Worm (Caenorhabditis elegans) whole organism, early embryonic: ENCODE data around the gene ogt-1.

Source experiments
- B0310.2 ChIP-seq: sonication (generic microtip); optimal IDR thresholded peaks from 2 replicates; lab custom pipeline; 2016; ENCODE audit warnings: mild to moderate bottlenecking, missing genetic modification characterization, missing compliant biosample characterization
- F13C5.2 ChIP-seq: sonication (generic microtip); optimal IDR thresholded peaks from 2 replicates; lab custom pipeline; 2017; ENCODE audit warnings: mild to moderate bottlenecking, missing genetic modification characterization, inconsistent platforms, missing compliant biosample characterization
- aly-1 ChIP-seq: sonication (generic microtip); optimal IDR thresholded peaks from 2 replicates; lab custom pipeline; 2016; ENCODE audit warnings: missing genetic modification characterization, missing compliant biosample characterization
- ama-1 ChIP-seq: fragments of 150-350 bp; optimal IDR thresholded peaks from 2 replicates; lab custom pipeline; 2014
- ceh-13 ChIP-seq: fragments of 200-800 bp; sonication (Bioruptor generic); optimal IDR thresholded peaks from 2 replicates; lab custom pipeline; 2018; ENCODE audit warnings: mild to moderate bottlenecking, missing genetic modification characterization, missing compliant biosample characterization
- ceh-36 ChIP-seq: sonication (generic microtip); optimal IDR thresholded peaks from 2 replicates; lab custom pipeline; 2016; ENCODE audit warnings: missing genetic modification characterization, inconsistent platforms, missing compliant biosample characterization
- ets-7 ChIP-seq: sonication (generic microtip); optimal IDR thresholded peaks from 2 replicates; lab custom pipeline; 2016; ENCODE audit warnings: missing genotype, missing genetic modification characterization, missing compliant biosample characterization
- flt-1 ChIP-seq: fragments of 200-800 bp; sonication (Bioruptor generic); IDR thresholded peaks from 2 replicates; pipeline ENCODE4 v1.3.6; 2022; ENCODE audit warnings: missing genetic modification characterization, missing compliant biosample characterization
- hmbx-1 ChIP-seq: sonication (generic microtip); optimal IDR thresholded peaks from 2 replicates; lab custom pipeline; 2016; ENCODE audit warnings: mild to moderate bottlenecking, missing genetic modification characterization, missing compliant biosample characterization
- hmg-4 ChIP-seq: fragments of 200-800 bp; sonication (Bioruptor generic); optimal IDR thresholded peaks from 2 replicates; lab custom pipeline; 2018; ENCODE audit warnings: mild to moderate bottlenecking, missing genetic modification characterization, missing compliant biosample characterization
- hnd-1 ChIP-seq: sonication (generic microtip); optimal IDR thresholded peaks from 2 replicates; lab custom pipeline; 2016; ENCODE audit warnings: missing genetic modification characterization, missing compliant biosample characterization
- pes-1 ChIP-seq: fragments of 200-800 bp; sonication (Bioruptor generic); IDR thresholded peaks from 2 replicates; pipeline ENCODE4 v1.3.6; 2022; ENCODE audit warnings: missing genetic modification reagents, missing genetic modification characterization, missing compliant biosample characterization
- scrt-1 ChIP-seq: fragments of 200-800 bp; sonication (Bioruptor generic); IDR thresholded peaks from 2 replicates; pipeline ENCODE4 v1.3.6; 2022; ENCODE audit warnings: missing genetic modification characterization, missing compliant biosample characterization
- sea-1 ChIP-seq: fragments of 200-800 bp; sonication (Bioruptor generic); conservative IDR thresholded peaks from 2 replicates; pipeline ENCODE4 v1.3.6; 2022; ENCODE audit warnings: missing genetic modification characterization, missing compliant biosample characterization
- tbx-11 ChIP-seq: fragments of 200-800 bp; sonication (Bioruptor generic); IDR thresholded peaks from 2 replicates; pipeline ENCODE4 v1.3.6; 2022; ENCODE audit warnings: missing genetic modification characterization, missing compliant biosample characterization
- tbx-37 ChIP-seq: fragments of 200-800 bp; sonication (Bioruptor generic); conservative IDR thresholded peaks from 2 replicates; pipeline ENCODE4 v1.3.6; 2022; ENCODE audit warnings: missing genetic modification reagents, missing genetic modification characterization, missing compliant biosample characterization
- tra-4 ChIP-seq: sonication (generic microtip); optimal IDR thresholded peaks from 2 replicates; lab custom pipeline; 2017; ENCODE audit warnings: missing genetic modification characterization, missing compliant biosample characterization

ogt-1 gene

ce11 chrIII:7153747-7154238 lies at the start of gene ogt-1:
Gene ogt-1, minus strand, starts transcription at chrIII:7153797.
- no peak for TF ChIP-seq flt-1 (GFP tag; lab: Robert Waterston, UW)
- no peak for TF ChIP-seq ama-1 (lab: Kevin White, UChicago)
- TF ChIP-seq B0310.2 (tag; lab: Kevin White, UChicago) = no peak
- TF ChIP-seq scrt-1 = no peak
- TF ChIP-seq tra-4 (tag; lab: Kevin White, UChicago) = no peak
- no peak for TF ChIP-seq sea-1
- no peak for TF ChIP-seq aly-1 (tag; lab: Kevin White, UChicago)
- TF ChIP-seq F13C5.2 (tag; lab: Kevin White, UChicago) = peak; percentile 32
- TF ChIP-seq ceh-13 (GFP tag; lab: Kevin White, UChicago) = no peak
- no peak for TF ChIP-seq ceh-36 (tag; lab: Kevin White, UChicago)
- no peak for TF ChIP-seq ets-7 (tag; lab: Kevin White, UChicago)
- no peak for TF ChIP-seq tbx-11 (GFP tag; lab: Robert Waterston, UW)
- TF ChIP-seq tbx-37 (GFP tag; lab: Robert Waterston, UW) = no peak
- peak; percentile 25 for TF ChIP-seq hmg-4 (GFP tag; lab: Kevin White, UChicago)
- no peak for TF ChIP-seq hnd-1 (tag; lab: Kevin White, UChicago)
- TF ChIP-seq pes-1 (GFP tag; lab: Robert Waterston, UW) = no peak
- no peak for TF ChIP-seq hmbx-1 (tag; lab: Kevin White, UChicago)

ce11 chrIII:7203130-7203775 lies 49.7 kb upstream of the ogt-1 start:
- TF ChIP-seq aly-1 (tag; lab: Kevin White, UChicago) (no peak), hmg-4 (GFP tag; lab: Kevin White, UChicago) (no peak), F13C5.2 (tag; lab: Kevin White, UChicago) (no peak), tbx-11 (GFP tag; lab: Robert Waterston, UW) (no peak), sea-1 (no peak), tra-4 (tag; lab: Kevin White, UChicago) (no peak), ets-7 (tag; lab: Kevin White, UChicago) (no peak), pes-1 (GFP tag; lab: Robert Waterston, UW) (no peak), ceh-36 (tag; lab: Kevin White, UChicago) (no peak), ceh-13 (GFP tag; lab: Kevin White, UChicago) (no peak), tbx-37 (GFP tag; lab: Robert Waterston, UW) (no peak), flt-1 (GFP tag; lab: Robert Waterston, UW) (no peak), ama-1 (lab: Kevin White, UChicago) (no peak), hnd-1 (tag; lab: Kevin White, UChicago) (no peak), B0310.2 (tag; lab: Kevin White, UChicago) (no peak), scrt-1 (no peak), hmbx-1 (tag; lab: Kevin White, UChicago) (no peak)

ce11 chrIII:7201378-7202256 lies 48.0 kb upstream of the ogt-1 start, which contains the start of gene dpy-31:
Gene dpy-31, plus strand, starts transcription at chrIII:7202206.
- no peak for TF ChIP-seq hmbx-1 (tag; lab: Kevin White, UChicago)
- no peak for TF ChIP-seq ets-7 (tag; lab: Kevin White, UChicago)
- TF ChIP-seq ceh-13 (GFP tag; lab: Kevin White, UChicago) = no peak
- no peak for TF ChIP-seq hmg-4 (GFP tag; lab: Kevin White, UChicago)
- no peak for TF ChIP-seq sea-1
- no peak for TF ChIP-seq F13C5.2 (tag; lab: Kevin White, UChicago)
- no peak for TF ChIP-seq tbx-37 (GFP tag; lab: Robert Waterston, UW)
- no peak for TF ChIP-seq ama-1 (lab: Kevin White, UChicago)
- TF ChIP-seq ceh-36 (tag; lab: Kevin White, UChicago) = no peak
- TF ChIP-seq pes-1 (GFP tag; lab: Robert Waterston, UW) = no peak
- no peak for TF ChIP-seq scrt-1
- no peak for TF ChIP-seq tbx-11 (GFP tag; lab: Robert Waterston, UW)
- TF ChIP-seq tra-4 (tag; lab: Kevin White, UChicago) = no peak
- TF ChIP-seq flt-1 (GFP tag; lab: Robert Waterston, UW) = no peak
- no peak for TF ChIP-seq hnd-1 (tag; lab: Kevin White, UChicago)
- TF ChIP-seq aly-1 (tag; lab: Kevin White, UChicago) = no peak
- no peak for TF ChIP-seq B0310.2 (tag; lab: Kevin White, UChicago)

ce11 chrIII:7199467-7199866 lies 45.9 kb upstream of the ogt-1 start:
- TF ChIP-seq tbx-11 (GFP tag; lab: Robert Waterston, UW) (no peak), hmbx-1 (tag; lab: Kevin White, UChicago) (no peak), hnd-1 (tag; lab: Kevin White, UChicago) (no peak), ceh-13 (GFP tag; lab: Kevin White, UChicago) (no peak), scrt-1 (no peak), hmg-4 (GFP tag; lab: Kevin White, UChicago) (no peak), ets-7 (tag; lab: Kevin White, UChicago) (no peak), sea-1 (no peak), F13C5.2 (tag; lab: Kevin White, UChicago) (no peak), flt-1 (GFP tag; lab: Robert Waterston, UW) (no peak), tra-4 (tag; lab: Kevin White, UChicago) (no peak), ama-1 (lab: Kevin White, UChicago) (no peak), pes-1 (GFP tag; lab: Robert Waterston, UW) (no peak)

- TF ChIP-seq tbx-37 (GFP tag; lab: Robert Waterston, UW) (peak; percentile 95), aly-1 (tag; lab: Kevin White, UChicago) (no peak), hnd-1 (tag; lab: Kevin White, UChicago) (no peak), sea-1 (0 out of 2 replicates have a peak, but pooled peaks have one; percentile 11), flt-1 (GFP tag; lab: Robert Waterston, UW) (no peak), tra-4 (tag; lab: Kevin White, UChicago) (no peak), ama-1 (lab: Kevin White, UChicago) (no peak), hmg-4 (GFP tag; lab: Kevin White, UChicago) (no peak), tbx-11 (GFP tag; lab: Robert Waterston, UW) (no peak), ceh-36 (tag; lab: Kevin White, UChicago) (no peak), F13C5.2 (tag; lab: Kevin White, UChicago) (peak; percentile 35), hmbx-1 (tag; lab: Kevin White, UChicago) (peak; percentile 0), pes-1 (GFP tag; lab: Robert Waterston, UW) (peak; percentile 77), B0310.2 (tag; lab: Kevin White, UChicago) (no peak), ets-7 (tag; lab: Kevin White, UChicago) (no peak), scrt-1 (no peak), ceh-13 (GFP tag; lab: Kevin White, UChicago) (no peak)
Measured at ce11 chrIII:7198838-7199237, 45.2 kb upstream of the ogt-1 start, which contains the start of gene pfd-5. Gene pfd-5, minus strand, starts transcription at chrIII:7198884.
